Worm (Caenorhabditis elegans): Measurements from ENCODE around the gene tag-321.

tag-321 gene

DNA sequence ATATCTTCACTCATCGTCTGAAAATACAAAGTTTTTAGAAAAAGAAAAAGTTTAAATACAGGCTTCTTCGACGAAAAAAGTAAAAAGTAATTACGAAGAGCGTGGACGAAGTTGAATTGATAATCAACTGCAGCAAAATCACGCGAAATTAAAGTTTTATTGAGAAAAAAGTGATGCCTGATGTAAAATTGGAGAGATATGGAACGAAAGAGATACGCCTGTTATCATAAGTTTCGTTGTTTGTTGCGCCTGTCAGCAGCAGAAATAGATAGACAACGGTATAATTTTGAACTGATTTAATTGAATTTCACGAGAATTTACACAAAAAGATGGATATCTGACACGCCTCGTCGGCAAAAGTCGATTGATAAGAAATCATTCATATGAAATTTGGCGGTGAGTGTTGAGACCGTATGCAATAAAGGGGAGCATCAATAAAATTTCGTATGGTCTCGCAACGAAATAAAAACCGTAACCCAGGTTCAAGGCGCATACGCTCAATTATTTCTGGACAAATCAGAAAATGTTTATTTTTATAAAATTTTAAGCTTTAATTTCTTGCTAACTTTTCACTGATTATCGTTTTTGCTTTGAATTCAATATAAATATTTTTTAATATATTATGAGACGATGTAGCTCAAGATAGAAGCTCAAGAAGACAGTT is 45.8 kb upstream of the tag-321 start, which contains the start of gene C06A6.4 (continued):
- no peak for TF ChIP-seq lin-39 (tag; optimal IDR thresholded peaks at IDR 0.05)
- no peak for TF ChIP-seq daf-8 (GFP tag; IDR thresholded peaks at IDR 0.05)
- TF ChIP-seq F49E8.2 (tag; optimal IDR thresholded peaks at IDR 0.05; ENCODE audit: borderline replicate concordance): no peak
- TF ChIP-seq nhr-10 (tag; optimal IDR thresholded peaks at IDR 0.05): no peak
- no peak for TF ChIP-seq zfp-3 (GFP tag; conservative IDR thresholded peaks at IDR 0.05)
- no peak for TF ChIP-seq Y5F2A.4 (GFP tag; optimal IDR thresholded peaks at IDR 0.05)
- TF ChIP-seq mxl-3 (GFP tag; optimal IDR thresholded peaks at IDR 0.05): peak; percentile 25
- TF ChIP-seq arid-1 (GFP tag; conservative IDR thresholded peaks at IDR 0.05): no peak
- no peak for TF ChIP-seq zfp-2 (tag; optimal IDR thresholded peaks at IDR 0.05)
- TF ChIP-seq lin-13 (GFP tag; optimal IDR thresholded peaks at IDR 0.05): no peak
- no peak for TF ChIP-seq mdt-29 (GFP tag; IDR thresholded peaks at IDR 0.05)
- TF ChIP-seq cey-2 (tag; optimal IDR thresholded peaks at IDR 0.05; ENCODE audit: borderline replicate concordance, insufficient read depth): no peak
- TF ChIP-seq tag-97 (GFP tag; IDR thresholded peaks at IDR 0.05): no peak
- no peak for TF ChIP-seq dpl-1 (GFP tag; optimal IDR thresholded peaks at IDR 0.05)
- TF ChIP-seq spr-1 (tag; optimal IDR thresholded peaks at IDR 0.05): no peak
- TF ChIP-seq ceh-32 (tag; optimal IDR thresholded peaks at IDR 0.05; ENCODE audit: poor library complexity): no peak
- no peak for TF ChIP-seq mdl-1 (tag; optimal IDR thresholded peaks at IDR 0.05)
- no peak for TF ChIP-seq ceh-20 (GFP tag; IDR thresholded peaks at IDR 0.05)
- no peak for TF ChIP-seq F26F4.8 (GFP tag; conservative IDR thresholded peaks at IDR 0.05)
- TF ChIP-seq lin-38 (GFP tag; IDR thresholded peaks at IDR 0.05): peak; percentile 11; the same call in 1 of the 2 replicates
- TF ChIP-seq nhr-237 (tag; optimal IDR thresholded peaks at IDR 0.05): no peak
- no peak for TF ChIP-seq lin-29 (GFP tag; IDR thresholded peaks at IDR 0.05)
- TF ChIP-seq unc-39 (tag; optimal IDR thresholded peaks at IDR 0.05): no peak
- no peak for TF ChIP-seq nhr-25 (tag; optimal IDR thresholded peaks at IDR 0.05; ENCODE audit: borderline replicate concordance, insufficient read depth)
- peak; percentile 61 for TF ChIP-seq hlh-30 (tag; optimal IDR thresholded peaks at IDR 0.05; ENCODE audit: insufficient read depth)
- TF ChIP-seq ZK546.5 (tag; optimal IDR thresholded peaks at IDR 0.05): no peak
- TF ChIP-seq egl-43 (GFP tag; IDR thresholded peaks at IDR 0.05): no peak
- no peak for TF ChIP-seq T26A8.4 (GFP tag; IDR thresholded peaks at IDR 0.05)
- TF ChIP-seq ceh-82 (tag; optimal IDR thresholded peaks at IDR 0.05): no peak
- no peak for TF ChIP-seq lir-3 (tag; optimal IDR thresholded peaks at IDR 0.05)
- peak in 1 of 2 experiments; percentile 27 for TF ChIP-seq lsy-2 (tag; optimal IDR thresholded peaks at IDR 0.05)
- TF ChIP-seq fos-1 (tag; optimal IDR thresholded peaks at IDR 0.05): no peak
- no peak for TF ChIP-seq ztf-7 (tag; optimal IDR thresholded peaks at IDR 0.05)
- no peak for TF ChIP-seq zag-1 (tag; optimal IDR thresholded peaks at IDR 0.05)

DNA sequence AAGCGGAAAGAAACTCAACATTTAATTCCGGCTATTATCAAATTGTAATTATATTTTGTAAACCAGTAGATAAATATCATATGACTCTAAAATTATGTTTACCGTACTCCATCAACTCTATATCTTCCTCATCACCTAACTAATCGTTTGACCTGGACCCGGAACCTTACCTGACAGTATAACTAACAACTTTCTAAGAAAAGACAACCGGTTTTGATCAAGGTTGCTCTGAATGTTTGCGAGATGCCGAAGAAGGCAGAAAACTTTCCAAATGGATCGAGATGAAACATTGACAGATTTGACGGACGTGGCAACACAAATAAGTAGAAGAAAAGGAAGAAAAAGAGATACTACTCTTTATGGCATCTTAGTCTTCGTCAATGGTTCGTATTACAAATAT is 41.0 kb upstream of the tag-321 start:
- TF ChIP-seq aha-1 (tag): no peak
- TF ChIP-seq cey-2 (tag; optimal IDR thresholded peaks at IDR 0.05; ENCODE audit: borderline replicate concordance, insufficient read depth): no peak

DNA sequence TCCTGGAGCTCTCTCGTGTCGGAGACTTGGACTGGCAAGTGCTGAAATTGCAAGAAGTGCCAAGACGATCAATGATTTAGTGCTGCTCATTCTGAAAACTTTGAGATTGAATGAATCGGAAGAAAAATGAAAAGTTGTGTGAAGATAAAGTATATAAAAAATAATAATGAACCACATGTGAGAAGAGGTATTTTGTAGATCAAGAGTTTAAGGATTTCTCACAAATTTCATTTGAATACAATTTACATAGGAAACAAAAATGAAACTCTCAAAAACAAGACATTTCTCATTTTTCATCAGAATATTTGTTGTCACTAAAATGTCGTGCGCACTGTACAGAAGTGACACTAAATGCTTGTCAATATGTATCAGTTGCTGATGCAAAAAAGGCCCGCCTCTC is 38.9 kb upstream of the tag-321 start, which contains the start of gene T14A8.2:
Gene T14A8.2 (minus strand): TSS at position 101 of the 400 bp plus-strand sequence.
- TF ChIP-seq daf-12 (tag; optimal IDR thresholded peaks at IDR 0.05): no peak
- no peak for TF ChIP-seq lir-3 (tag; optimal IDR thresholded peaks at IDR 0.05)
- no peak for TF ChIP-seq gei-8 (GFP tag; optimal IDR thresholded peaks at IDR 0.05)
- no peak for TF ChIP-seq F49E8.2 (tag; optimal IDR thresholded peaks at IDR 0.05; ENCODE audit: borderline replicate concordance)
- no peak for TF ChIP-seq unc-130 (GFP tag; optimal IDR thresholded peaks at IDR 0.05)
- no peak for TF ChIP-seq mxl-2 (GFP tag; conservative IDR thresholded peaks at IDR 0.05)
- no peak for TF ChIP-seq dmd-6 (GFP tag; IDR thresholded peaks at IDR 0.05)
- no peak for TF ChIP-seq snpc-1.2 (GFP tag; IDR thresholded peaks at IDR 0.05)
- no peak for TF ChIP-seq vab-7 (GFP tag; IDR thresholded peaks at IDR 0.05)
- no peak for TF ChIP-seq nhr-41 (GFP tag; IDR thresholded peaks at IDR 0.05)
- no peak for TF ChIP-seq pha-4 (GFP tag; IDR thresholded peaks at IDR 0.05)
- TF ChIP-seq pha-4 (tag; optimal IDR thresholded peaks at IDR 0.05): no peak
- TF ChIP-seq T20F7.1 (GFP tag; optimal IDR thresholded peaks at IDR 0.05): no peak
- no peak for TF ChIP-seq Y48G9A.11 (GFP tag; IDR thresholded peaks at IDR 0.05)
- TF ChIP-seq dve-1 (tag; optimal IDR thresholded peaks at IDR 0.05; ENCODE audit: insufficient read depth): no peak
- TF ChIP-seq ceh-62 (tag; optimal IDR thresholded peaks at IDR 0.05): no peak
